Worm (Caenorhabditis elegans) whole organism, L4 larva: ENCODE measurements around the gene Y54F10BM.21.
A peak's percentile ranks its signal among the peaks of the same experiment; 100 is the strongest.

Experiments used
- F37D6.2 ChIP-seq: sonication (generic microtip); optimal IDR thresholded peaks from 2 replicates; lab custom pipeline; 2016; ENCODE audit warnings: mild to moderate bottlenecking, missing genetic modification characterization, missing compliant biosample characterization
- Y48G9A.11 ChIP-seq: fragments of 200-800 bp; sonication (Bioruptor generic); IDR thresholded peaks from 2 replicates; pipeline ENCODE4 v1.3.6; 2022; ENCODE audit warnings: missing genetic modification reagents, missing genetic modification characterization, missing compliant biosample characterization
- Y5F2A.4 ChIP-seq: fragments of 200-800 bp; sonication (Bioruptor generic); optimal IDR thresholded peaks from 2 replicates; lab custom pipeline; 2018; ENCODE audit warnings: mild to moderate bottlenecking, missing genetic modification characterization, missing compliant biosample characterization
- aly-2 ChIP-seq: sonication (generic microtip); optimal IDR thresholded peaks from 2 replicates; lab custom pipeline; 2018; ENCODE audit warnings: missing biosample characterization, missing genetic modification characterization
- ceh-28 ChIP-seq: fragments of 150-350 bp; optimal IDR thresholded peaks from 2 replicates; lab custom pipeline; 2014; ENCODE audit warnings: missing biosample characterization, missing genetic modification reagents, missing genetic modification characterization
- dmd-6 ChIP-seq: fragments of 200-800 bp; sonication (Bioruptor generic); IDR thresholded peaks from 2 replicates; pipeline ENCODE4 v1.3.6; 2022; ENCODE audit warnings: missing genetic modification reagents, missing genetic modification characterization, missing compliant biosample characterization
- dmd-8 ChIP-seq: fragments of 200-800 bp; sonication (Bioruptor generic); IDR thresholded peaks from 2 replicates; pipeline ENCODE4 v1.3.6; 2022; ENCODE audit warnings: missing genetic modification characterization, missing compliant biosample characterization
- dve-1 ChIP-seq: sonication (generic microtip); optimal IDR thresholded peaks from 2 replicates; lab custom pipeline; 2017; ENCODE audit warnings: antibody characterized with exemption, mild to moderate bottlenecking, missing genetic modification characterization, missing compliant biosample characterization; ENCODE audit not compliant: insufficient read depth
- fos-1 ChIP-seq: fragments of 150-350 bp; optimal IDR thresholded peaks from 2 replicates; lab custom pipeline; 2014; ENCODE audit warnings: missing biosample characterization, missing genetic modification characterization
- hif-1 ChIP-seq, 2 experiments: sonication (generic microtip); optimal IDR thresholded peaks; 2 replicates each; lab custom pipeline; 2016 to 2017; ENCODE audit warnings: missing compliant biosample characterization in 2 of 2, missing genetic modification characterization in 2 of 2, missing genetic modification reagents in 2 of 2, missing genotype in 2 of 2, mild to moderate bottlenecking in 1 of 2
- jun-1 ChIP-seq: fragments of 150-350 bp; optimal IDR thresholded peaks from 2 replicates; lab custom pipeline; 2014; ENCODE audit warnings: missing biosample characterization, missing genetic modification reagents, missing genetic modification characterization
- lim-7 ChIP-seq: fragments of 200-800 bp; sonication (Bioruptor generic); IDR thresholded peaks from 2 replicates; pipeline ENCODE4 v1.3.6; 2022; ENCODE audit warnings: missing genetic modification characterization, missing compliant biosample characterization
- madf-9 ChIP-seq: fragments of 200-800 bp; sonication (Bioruptor generic); conservative IDR thresholded peaks from 2 replicates; pipeline ENCODE4 v1.3.6; 2022; ENCODE audit warnings: missing genetic modification reagents, missing genetic modification characterization, missing compliant biosample characterization
- mes-2 ChIP-seq: sonication (generic microtip); optimal IDR thresholded peaks from 2 replicates; lab custom pipeline; 2016; ENCODE audit warnings: missing genotype, mild to moderate bottlenecking, missing genetic modification characterization, missing compliant biosample characterization; ENCODE audit not compliant: poor library complexity, severe bottlenecking
- mxl-3 ChIP-seq: fragments of 200-800 bp; sonication (Bioruptor generic); optimal IDR thresholded peaks from 2 replicates; lab custom pipeline; 2018; ENCODE audit warnings: mild to moderate bottlenecking, missing genetic modification characterization, missing compliant biosample characterization
- nhr-11 ChIP-seq: fragments of 150-350 bp; optimal IDR thresholded peaks from 2 replicates; lab custom pipeline; 2014; ENCODE audit warnings: missing biosample characterization, missing genetic modification characterization
- nhr-111 ChIP-seq: fragments of 200-800 bp; sonication (Bioruptor generic); optimal IDR thresholded peaks from 2 replicates; lab custom pipeline; 2018; ENCODE audit warnings: mild to moderate bottlenecking, missing genetic modification characterization, missing compliant biosample characterization
- nhr-237 ChIP-seq: sonication (generic microtip); optimal IDR thresholded peaks from 2 replicates; lab custom pipeline; 2017; ENCODE audit warnings: missing biosample characterization, missing genetic modification characterization
- nhr-28 ChIP-seq: fragments of 150-350 bp; optimal IDR thresholded peaks from 2 replicates; lab custom pipeline; 2014; ENCODE audit warnings: missing biosample characterization, missing genetic modification characterization
- nhr-41 ChIP-seq: fragments of 200-800 bp; sonication (Bioruptor generic); IDR thresholded peaks from 2 replicates; pipeline ENCODE4 v1.3.6; 2022; ENCODE audit warnings: missing genetic modification reagents, missing genetic modification characterization, missing compliant biosample characterization
- pha-4 ChIP-seq, 2 experiments: fragments of 150-350 bp in 1 of 2; fragments of 200-800 bp in 1 of 2; sonication (Bioruptor generic) in 1 of 2; IDR thresholded peaks in 1 of 2; optimal IDR thresholded peaks in 1 of 2; 2 replicates each; pipeline versions ENCODE4 v1.3.6 to Lab custom; 2014 to 2022; ENCODE audit warnings: missing genetic modification characterization in 2 of 2, missing genetic modification reagents in 2 of 2, missing biosample characterization in 1 of 2, missing compliant biosample characterization in 1 of 2
- pqm-1 ChIP-seq: sonication (generic microtip); optimal IDR thresholded peaks from 2 replicates; lab custom pipeline; 2017; ENCODE audit warnings: missing biosample characterization, missing genetic modification characterization
- saeg-2 ChIP-seq: fragments of 200-800 bp; sonication (Bioruptor generic); IDR thresholded peaks from 2 replicates; pipeline ENCODE4 v1.3.6; 2022; ENCODE audit warnings: missing genetic modification reagents, missing genetic modification characterization, missing compliant biosample characterization
- skn-1 ChIP-seq: fragments of 150-350 bp; optimal IDR thresholded peaks from 2 replicates; lab custom pipeline; 2014; ENCODE audit warnings: missing biosample characterization, missing genetic modification characterization
- spr-3 ChIP-seq: fragments of 200-800 bp; sonication (Bioruptor generic); optimal IDR thresholded peaks from 2 replicates; lab custom pipeline; 2018; ENCODE audit warnings: mild to moderate bottlenecking, missing genetic modification characterization, missing compliant biosample characterization
- tag-97 ChIP-seq: fragments of 200-800 bp; sonication (Bioruptor generic); IDR thresholded peaks from 2 replicates; pipeline ENCODE4 v1.3.6; 2022; ENCODE audit warnings: missing genetic modification characterization, missing compliant biosample characterization
- tra-1 ChIP-seq: fragments of 200-800 bp; sonication (Bioruptor generic); IDR thresholded peaks from 2 replicates; pipeline ENCODE4 v1.3.6; 2022; ENCODE audit warnings: missing genetic modification reagents, missing genetic modification characterization, missing compliant biosample characterization
- unc-130 ChIP-seq: sonication (generic microtip); optimal IDR thresholded peaks from 2 replicates; lab custom pipeline; 2016; ENCODE audit warnings: missing genetic modification reagents, missing genetic modification characterization, missing compliant biosample characterization
- unc-39 ChIP-seq: sonication (generic microtip); optimal IDR thresholded peaks from 2 replicates; lab custom pipeline; 2017; ENCODE audit warnings: missing biosample characterization, missing genetic modification characterization
- unc-62 ChIP-seq, 3 experiments: fragments of 150-350 bp in 1 of 3; sonication (generic microtip); optimal IDR thresholded peaks in 2 of 3; peaks in 1 of 3; 1 replicate in 1 of 3; 2 replicates in 2 of 3; lab custom pipeline; 2014 to 2017; ENCODE audit warnings: missing biosample characterization in 3 of 3, missing genetic modification characterization in 3 of 3, missing genetic modification reagents in 3 of 3, missing genotype in 1 of 3
- zfp-3 ChIP-seq: fragments of 200-800 bp; sonication (Bioruptor generic); conservative IDR thresholded peaks from 2 replicates; pipeline ENCODE4 v1.3.6; 2022; ENCODE audit warnings: missing genetic modification reagents, missing genetic modification characterization, missing compliant biosample characterization
- zip-11 ChIP-seq: fragments of 200-800 bp; sonication (Bioruptor generic); IDR thresholded peaks from 2 replicates; pipeline ENCODE4 v1.3.6; 2022; ENCODE audit warnings: missing genetic modification characterization, missing compliant biosample characterization
- ztf-11 ChIP-seq: fragments of 150-350 bp; optimal IDR thresholded peaks from 2 replicates; lab custom pipeline; 2014; ENCODE audit warnings: missing biosample characterization, missing genetic modification characterization

Gene Y54F10BM.21

ce11 chrIII:2234192-2234934 is 42.6 kb upstream of the Y54F10BM.21 start, which contains the start of gene C39B5.2:
TSS of gene C39B5.2 (plus strand) at chrIII:2234884.
- TF ChIP-seq zfp-3, result no peak
- TF ChIP-seq unc-130 (GFP tag; lab: Kevin White, UChicago), result no peak
- no peak for TF ChIP-seq aly-2
- TF ChIP-seq nhr-11 (tag; lab: Kevin White, UChicago), result no peak
- no peak for TF ChIP-seq fos-1 (tag; lab: Kevin White, UChicago)
- no peak for TF ChIP-seq nhr-237 (tag; lab: Kevin White, UChicago)
- no peak for TF ChIP-seq saeg-2 (GFP tag; lab: Robert Waterston, UW)
- no peak for TF ChIP-seq hif-1 (tag; optimal IDR thresholded peaks at IDR 0.05; lab: Kevin White, UChicago)
- no peak for TF ChIP-seq skn-1 (tag; lab: Kevin White, UChicago)
- TF ChIP-seq tra-1 (GFP tag; lab: Robert Waterston, UW), result no peak
- TF ChIP-seq unc-39 (tag; lab: Kevin White, UChicago), result no peak
- TF ChIP-seq zip-11 (GFP tag; lab: Robert Waterston, UW), result no peak
- no peak for TF ChIP-seq ceh-28 (tag; lab: Kevin White, UChicago)
- TF ChIP-seq pha-4 (GFP tag; IDR thresholded peaks at IDR 0.05; lab: Robert Waterston, UW), result no peak
- TF ChIP-seq pha-4 (tag; optimal IDR thresholded peaks at IDR 0.05; lab: Kevin White, UChicago), result no peak
- no peak for TF ChIP-seq Y48G9A.11 (GFP tag; lab: Robert Waterston, UW)
- no peak for TF ChIP-seq madf-9 (GFP tag; lab: Robert Waterston, UW)
- no peak for TF ChIP-seq Y5F2A.4 (GFP tag; lab: Kevin White, UChicago)
- no peak for TF ChIP-seq nhr-111 (GFP tag; lab: Kevin White, UChicago)
- no peak for TF ChIP-seq F37D6.2 (tag; lab: Kevin White, UChicago)
- no peak for TF ChIP-seq nhr-41 (GFP tag; lab: Robert Waterston, UW)

ce11 chrIII:2239587-2240144 is 37.3 kb upstream of the Y54F10BM.21 start, which contains the start of gene C39B5.10:
TSS of gene C39B5.10 (minus strand) at chrIII:2239637.
- TF ChIP-seq dve-1, result no peak
- TF ChIP-seq ztf-11 (tag; lab: Kevin White, UChicago), result no peak
- peak in 1 of 2 experiments; percentile 66 for TF ChIP-seq unc-62 (GFP tag; optimal IDR thresholded peaks at IDR 0.05 in 1 of 2; lab: Kevin White, UChicago)
- TF ChIP-seq unc-62 (tag; optimal IDR thresholded peaks at IDR 0.05; lab: Kevin White, UChicago), result no peak
- TF ChIP-seq spr-3 (GFP tag; lab: Kevin White, UChicago), result no peak
- peak; percentile 55 for TF ChIP-seq dmd-6
- TF ChIP-seq mxl-3 (GFP tag; lab: Kevin White, UChicago), result peak; percentile 2
- TF ChIP-seq nhr-28 (tag; lab: Kevin White, UChicago), result peak; percentile 39
- no peak for TF ChIP-seq lim-7 (GFP tag; lab: Robert Waterston, UW)
- no peak for TF ChIP-seq nhr-11 (tag; lab: Kevin White, UChicago)
- no peak for TF ChIP-seq tag-97
- no peak for TF ChIP-seq dmd-8 (GFP tag; lab: Robert Waterston, UW)
- TF ChIP-seq pqm-1 (tag; lab: Kevin White, UChicago), result peak; percentile 89

ce11 chrIII:2240471-2240870 is 36.5 kb upstream of the Y54F10BM.21 start, which contains the start of gene srz-56:
TSS of gene srz-56 (plus strand) at chrIII:2240771.
- TF ChIP-seq jun-1 (tag; lab: Kevin White, UChicago) (no peak), mes-2 (tag; lab: Kevin White, UChicago) (no peak)
